Worm (Caenorhabditis elegans) whole organism, late embryonic: ENCODE results near the gene ZK54.3.

Source experiments
- ama-1 ChIP-seq: fragments of 150-350 bp; optimal IDR thresholded peaks from 2 replicates; lab custom pipeline; 2014
- elt-2 ChIP-seq: sonication (generic microtip); optimal IDR thresholded peaks from 2 replicates; lab custom pipeline; 2016; ENCODE audit warnings: missing genetic modification reagents, missing genetic modification characterization, missing compliant biosample characterization
- ets-4 ChIP-seq: sonication (generic microtip); optimal IDR thresholded peaks from 2 replicates; lab custom pipeline; 2016; ENCODE audit warnings: missing genetic modification characterization, missing compliant biosample characterization
- fkh-10 ChIP-seq: fragments of 150-350 bp; optimal IDR thresholded peaks from 2 replicates; lab custom pipeline; 2014; ENCODE audit warnings: missing biosample characterization, missing genetic modification reagents, missing genetic modification characterization
- hlh-30 ChIP-seq: sonication (generic microtip); optimal IDR thresholded peaks from 2 replicates; lab custom pipeline; 2017; ENCODE audit warnings: antibody characterized with exemption, missing genetic modification characterization, missing compliant biosample characterization; ENCODE audit not compliant: insufficient read depth
- hlh-6 ChIP-seq: sonication (generic microtip); optimal IDR thresholded peaks from 2 replicates; lab custom pipeline; 2016; ENCODE audit warnings: missing genotype, missing genetic modification characterization, missing compliant biosample characterization
- pqm-1 ChIP-seq: sonication (generic microtip); optimal IDR thresholded peaks from 2 replicates; lab custom pipeline; 2016; ENCODE audit warnings: missing genetic modification characterization, missing compliant biosample characterization
- tbx-7 ChIP-seq: sonication (generic microtip); optimal IDR thresholded peaks from 2 replicates; lab custom pipeline; 2016; ENCODE audit warnings: missing genotype, missing genetic modification characterization, missing compliant biosample characterization

DNA sequence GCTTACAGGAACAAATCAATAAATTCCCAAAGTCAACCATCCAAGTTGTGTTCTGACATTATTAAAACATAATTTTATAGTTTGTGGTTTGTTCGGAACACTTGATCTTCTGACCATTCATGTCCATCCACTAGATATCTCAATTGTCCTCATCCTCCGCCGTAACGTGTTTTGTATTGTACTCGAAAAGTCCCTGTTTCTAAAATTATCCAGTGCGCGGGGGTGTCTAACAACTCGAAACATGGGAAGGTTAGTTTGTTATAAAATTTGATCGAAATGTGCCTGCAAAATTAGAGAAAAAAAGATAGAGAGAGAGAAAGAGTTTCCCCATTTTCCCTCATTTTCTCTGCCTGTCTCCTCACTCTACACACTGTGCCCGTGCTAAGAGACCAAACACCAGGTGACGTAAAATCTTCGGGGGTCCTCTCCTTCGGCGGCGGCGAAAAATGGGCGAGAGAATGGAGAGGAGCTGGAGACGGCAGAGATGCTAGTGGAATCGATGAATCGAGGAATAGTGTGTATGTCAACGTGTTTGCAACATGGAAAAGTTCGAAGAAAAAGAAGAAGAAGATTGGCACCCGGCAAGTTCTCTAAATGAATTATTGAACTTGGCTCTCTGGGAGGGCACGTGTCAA lies 38.9 kb upstream of the ZK54.3 start:
- no peak for TF ChIP-seq fkh-10 (GFP tag; lab: Kevin White, UChicago)
- TF ChIP-seq elt-2 (tag; lab: Kevin White, UChicago): peak; percentile 6
- TF ChIP-seq hlh-6: no peak
- TF ChIP-seq hlh-30 (tag; lab: Kevin White, UChicago): peak; percentile 53
- TF ChIP-seq ets-4 (tag; lab: Kevin White, UChicago): peak; percentile 41
- peak; percentile 16 for TF ChIP-seq pqm-1
- no peak for TF ChIP-seq ama-1 (lab: Kevin White, UChicago)
- no peak for TF ChIP-seq tbx-7 (tag; lab: Kevin White, UChicago)
